Worm (Caenorhabditis elegans): ENCODE measurements around the gene F23F12.12.
A peak's percentile ranks its signal among the peaks of the same experiment; 100 is the strongest.

F23F12.12 gene

ce11 chrIII:6531099-6531498, 23.2 kb downstream of the F23F12.12 start, which contains the start of gene C09E7.11:
TSS of gene C09E7.11 (plus strand) at chrIII:6531399.
- TF ChIP-seq mdl-1 (tag; optimal IDR thresholded peaks at IDR 0.05), result no peak
- TF ChIP-seq jun-1 (tag; optimal IDR thresholded peaks at IDR 0.05), result no peak
- no peak for TF ChIP-seq efl-1 (optimal IDR thresholded peaks at IDR 0.05)
- no peak for TF ChIP-seq efl-1 (GFP tag; optimal IDR thresholded peaks at IDR 0.05 in 1 of 2)
- TF ChIP-seq C04F5.9 (tag; optimal IDR thresholded peaks at IDR 0.05), result no peak

ce11 chrIII:6532647-6533046, 24.7 kb downstream of the F23F12.12 start, which contains the start of gene srxa-5:
TSS of gene srxa-5 (plus strand) at chrIII:6532947.
- TF ChIP-seq irx-1 (tag; optimal IDR thresholded peaks at IDR 0.05) (no peak), lin-14 (GFP tag; optimal IDR thresholded peaks at IDR 0.05) (no peak), zip-4 (GFP tag; optimal IDR thresholded peaks at IDR 0.05) (no peak), pag-3 (tag; optimal IDR thresholded peaks at IDR 0.05; ENCODE audit: borderline replicate concordance, insufficient read depth) (no peak), C34B4.2 (tag; optimal IDR thresholded peaks at IDR 0.05) (no peak), nhr-77 (tag; optimal IDR thresholded peaks at IDR 0.05) (no peak), efl-1 (optimal IDR thresholded peaks at IDR 0.05) (no peak), efl-1 (GFP tag; optimal IDR thresholded peaks at IDR 0.05 in 1 of 2) (no peak), xbp-1 (tag; optimal IDR thresholded peaks at IDR 0.05) (no peak)

- TF ChIP-seq snu-23 (GFP tag; optimal IDR thresholded peaks at IDR 0.05), result peak; percentile 46
- TF ChIP-seq ceh-82 (tag; optimal IDR thresholded peaks at IDR 0.05), result peak in 1 of 3 experiments; percentile 28
- peak in 1 of 2 experiments; percentile 14 for TF ChIP-seq lsy-2 (tag; optimal IDR thresholded peaks at IDR 0.05)
- peak; percentile 49 for TF ChIP-seq mep-1 (tag; optimal IDR thresholded peaks at IDR 0.05)
- peak in 1 of 2 experiments; percentile 3 for TF ChIP-seq efl-1 (optimal IDR thresholded peaks at IDR 0.05)
- TF ChIP-seq efl-1 (GFP tag; optimal IDR thresholded peaks at IDR 0.05 in 1 of 2), result no peak
- TF ChIP-seq lin-14 (GFP tag; optimal IDR thresholded peaks at IDR 0.05), result peak; percentile 55
- no peak for TF ChIP-seq C34B4.2 (tag; optimal IDR thresholded peaks at IDR 0.05)
- TF ChIP-seq lin-35 (GFP tag; optimal IDR thresholded peaks at IDR 0.05), result peak in 1 of 2 experiments; percentile 28
- peak in 2 of 3 experiments; percentile 22 to 40 for TF ChIP-seq dpl-1 (GFP tag; optimal IDR thresholded peaks at IDR 0.05)
- TF ChIP-seq egl-27 (tag; optimal IDR thresholded peaks at IDR 0.05), result no peak
- TF ChIP-seq blmp-1 (tag; optimal IDR thresholded peaks at IDR 0.05), result peak; percentile 0
- no peak for TF ChIP-seq tbx-2 (tag; optimal IDR thresholded peaks at IDR 0.05)
- TF ChIP-seq rnt-1 (tag; optimal IDR thresholded peaks at IDR 0.05), result peak; percentile 34
Observed at ce11 chrIII:6536945-6537568, 29.1 kb downstream of the F23F12.12 start, which contains the start of gene C09E7.4. TSS of gene C09E7.4 (minus strand) at chrIII:6536995.

ce11 chrIII:6551187-6552058, 43.5 kb downstream of the F23F12.12 start, which contains the start of gene C09E7.7:
TSS of gene C09E7.7 (minus strand) at chrIII:6551243.
- TF ChIP-seq pax-3 (tag; optimal IDR thresholded peaks at IDR 0.05), result peak; percentile 71
- peak; percentile 34 to 52 (median 37) for TF ChIP-seq dpl-1 (GFP tag; optimal IDR thresholded peaks at IDR 0.05)
- TF ChIP-seq lsy-2 (tag; optimal IDR thresholded peaks at IDR 0.05), result peak; percentile 61 to 63
- peak; percentile 33 for TF ChIP-seq blmp-1 (tag; optimal IDR thresholded peaks at IDR 0.05)
- TF ChIP-seq mep-1 (tag; optimal IDR thresholded peaks at IDR 0.05), result peak; percentile 61
- peak; percentile 51 for TF ChIP-seq snu-23 (GFP tag; optimal IDR thresholded peaks at IDR 0.05)
- peak; percentile 76 for TF ChIP-seq unc-86 (tag; optimal IDR thresholded peaks at IDR 0.05)
- peak; percentile 3 for TF ChIP-seq fos-1 (tag; optimal IDR thresholded peaks at IDR 0.05)
- peak; percentile 24 for TF ChIP-seq ceh-8 (GFP tag; optimal IDR thresholded peaks at IDR 0.05)
- peak in 1 of 2 experiments; percentile 6 for TF ChIP-seq mdl-1 (tag; optimal IDR thresholded peaks at IDR 0.05)
- TF ChIP-seq nhr-90 (tag; optimal IDR thresholded peaks at IDR 0.05; ENCODE audit: poor library complexity), result peak; percentile 76
- peak; percentile 45 for TF ChIP-seq xbp-1 (tag; optimal IDR thresholded peaks at IDR 0.05)
- peak in 1 of 3 experiments; percentile 43 for TF ChIP-seq ceh-82 (tag; optimal IDR thresholded peaks at IDR 0.05)
- TF ChIP-seq isw-1 (GFP tag; IDR thresholded peaks at IDR 0.05), result peak; percentile 47
- TF ChIP-seq lin-13 (GFP tag; optimal IDR thresholded peaks at IDR 0.05), result peak; percentile 10
- TF ChIP-seq fkh-10 (GFP tag; optimal IDR thresholded peaks at IDR 0.05), result peak; percentile 33
- peak; percentile 42 to 43 for TF ChIP-seq lin-35 (GFP tag; optimal IDR thresholded peaks at IDR 0.05)
- peak; percentile 39 for TF ChIP-seq C16A3.4 (tag; optimal IDR thresholded peaks at IDR 0.05)
- TF ChIP-seq nhr-71 (tag; optimal IDR thresholded peaks at IDR 0.05), result peak; percentile 77
- peak; percentile 70 for TF ChIP-seq nhr-19 (GFP tag; conservative IDR thresholded peaks at IDR 0.05)
- peak; percentile 15 for TF ChIP-seq lin-15B (tag; optimal IDR thresholded peaks at IDR 0.05)
- TF ChIP-seq sox-4 (tag; optimal IDR thresholded peaks at IDR 0.05), result peak; percentile 52
- peak; percentile 23 to 68 for TF ChIP-seq efl-1 (optimal IDR thresholded peaks at IDR 0.05)
- peak; percentile 49 to 96 for TF ChIP-seq efl-1 (GFP tag; optimal IDR thresholded peaks at IDR 0.05 in 1 of 2)
- peak; percentile 76 for TF ChIP-seq egl-13 (tag; optimal IDR thresholded peaks at IDR 0.05)
- peak; percentile 67 for TF ChIP-seq tbx-2 (tag; optimal IDR thresholded peaks at IDR 0.05)
- TF ChIP-seq rnt-1 (tag; optimal IDR thresholded peaks at IDR 0.05), result peak; percentile 79
- TF ChIP-seq nhr-85 (tag), result peak; percentile 77
- TF ChIP-seq fkh-8 (tag; optimal IDR thresholded peaks at IDR 0.05), result peak; percentile 67
- TF ChIP-seq nhr-47 (tag; optimal IDR thresholded peaks at IDR 0.05), result peak; percentile 82
- peak; percentile 27 for TF ChIP-seq irx-1 (tag; optimal IDR thresholded peaks at IDR 0.05)
